Fruit fly (Drosophila melanogaster): ENCODE data around the gene CG13982.

DNA sequence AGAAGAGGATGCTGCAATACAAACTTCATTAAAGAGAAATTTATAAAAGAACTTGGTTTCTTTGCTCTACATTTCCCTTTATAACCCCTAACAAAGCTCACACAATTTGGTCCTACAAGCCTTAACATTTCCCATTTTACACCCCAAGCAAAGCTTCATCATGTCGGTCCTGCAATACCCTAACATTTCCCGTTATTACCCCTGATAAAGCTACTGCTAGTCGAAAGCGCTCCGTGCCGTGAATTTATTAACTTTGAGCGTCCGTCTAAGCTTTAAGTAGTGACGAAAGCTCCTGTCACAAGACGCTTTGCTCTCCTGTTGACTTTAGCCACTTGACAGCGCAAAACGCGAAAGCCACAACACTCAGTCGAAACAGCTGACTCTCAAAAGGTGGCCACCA lies at the start of gene CG13982:
- TF ChIP-seq salr (GFP tag; optimal IDR thresholded peaks at IDR 0.05) (no peak), CG6854 (GFP tag; optimal IDR thresholded peaks at IDR 0.05) (no peak), Met (GFP tag; optimal IDR thresholded peaks at IDR 0.05) (no peak), spab (GFP tag; optimal IDR thresholded peaks at IDR 0.05) (no peak), CG8319 (GFP tag; optimal IDR thresholded peaks at IDR 0.05) (no peak), CG11902 (GFP tag; optimal IDR thresholded peaks at IDR 0.05) (no peak), cyc (GFP tag; optimal IDR thresholded peaks at IDR 0.05) (no peak)

All from whole organism, prepupa.